Fruit fly (Drosophila melanogaster) whole organism, embryonic: Measurements from ENCODE around the gene ImpE3.

ENCODE experiments used
- Bgb ChIP-seq: fragments of 200-800 bp; sonication (Bioruptor generic); IDR thresholded peaks from 2 replicates; pipeline ENCODE4 v1.3.6; 2022; ENCODE audit warnings: missing biosample characterization, missing genetic modification characterization; ENCODE audit not compliant: partially characterized antibody
- CG11093 ChIP-seq: fragments of 200-800 bp; sonication (Bioruptor generic); IDR thresholded peaks from 3 replicates; pipeline ENCODE4 v1.3.6; 2022; ENCODE audit warnings: missing biosample characterization, missing genetic modification characterization
- CG12236 ChIP-seq: fragments of 200-800 bp; sonication (Bioruptor generic); optimal IDR thresholded peaks from 2 replicates; lab custom pipeline; 2016; ENCODE audit warnings: missing biosample characterization, missing genetic modification characterization
- CG13287 ChIP-seq: fragments of 200-800 bp; sonication (Bioruptor generic); IDR thresholded peaks from 2 replicates; pipeline ENCODE4 v1.3.6; 2022; ENCODE audit warnings: missing biosample characterization, missing genetic modification characterization; ENCODE audit not compliant: partially characterized antibody
- CG15514 ChIP-seq: fragments of 200-800 bp; sonication (Bioruptor generic); optimal IDR thresholded peaks from 3 replicates; lab custom pipeline; 2017; ENCODE audit warnings: missing biosample characterization, missing genetic modification characterization, mild to moderate bottlenecking, moderate library complexity, missing genetic modification reagents
- CG2875 ChIP-seq: fragments of 200-800 bp; sonication (Bioruptor generic); optimal IDR thresholded peaks from 2 replicates; lab custom pipeline; 2017; ENCODE audit warnings: missing biosample characterization, mild to moderate bottlenecking, missing genetic modification characterization, missing genetic modification reagents
- CG32532 ChIP-seq: fragments of 200-800 bp; sonication (Bioruptor generic); IDR thresholded peaks from 2 replicates; pipeline ENCODE4 v1.3.6; 2022; ENCODE audit warnings: missing biosample characterization, missing genetic modification characterization
- CG34422 ChIP-seq: fragments of 200-800 bp; sonication (Bioruptor generic); IDR thresholded peaks from 3 replicates; pipeline ENCODE4 v1.3.6; 2022; ENCODE audit warnings: missing biosample characterization, missing genetic modification characterization
- CG4282 ChIP-seq: fragments of 200-800 bp; sonication (Bioruptor generic); optimal IDR thresholded peaks from 2 replicates; lab custom pipeline; 2016; ENCODE audit warnings: missing biosample characterization, missing genetic modification characterization
- CG6254 ChIP-seq: fragments of 200-800 bp; sonication (Bioruptor generic); optimal IDR thresholded peaks from 3 replicates; lab custom pipeline; 2017; ENCODE audit warnings: mild to moderate bottlenecking, missing biosample characterization, missing genetic modification reagents, missing genetic modification characterization
- CG7372 ChIP-seq: fragments of 200-800 bp; sonication (Bioruptor generic); IDR thresholded peaks from 2 replicates; pipeline ENCODE4 v1.3.6; 2022; ENCODE audit warnings: missing biosample characterization, missing genetic modification characterization
- Deaf1 ChIP-seq: fragments of 200-800 bp; optimal IDR thresholded peaks from 3 replicates; lab custom pipeline; 2019; ENCODE audit warnings: missing biosample characterization, mild to moderate bottlenecking, missing genetic modification characterization, moderate library complexity
- Dip3 ChIP-seq: fragments of 200-800 bp; sonication (Bioruptor generic); optimal IDR thresholded peaks from 3 replicates; lab custom pipeline; 2016; ENCODE audit warnings: missing biosample characterization, missing genetic modification characterization
- Drgx ChIP-seq: fragments of 200-800 bp; sonication (Bioruptor generic); IDR thresholded peaks from 2 replicates; pipeline ENCODE4 v1.3.6; 2022; ENCODE audit warnings: missing biosample characterization, missing genetic modification characterization
- Gsc ChIP-seq: fragments of 200-800 bp; sonication (Bioruptor generic); IDR thresholded peaks from 2 replicates; pipeline ENCODE4 v1.3.6; 2022; ENCODE audit warnings: missing biosample characterization, missing genetic modification characterization
- Hsf ChIP-seq: fragments of 200-800 bp; sonication (Bioruptor generic); optimal IDR thresholded peaks from 3 replicates; lab custom pipeline; 2016; ENCODE audit warnings: missing biosample characterization, missing genetic modification characterization
- Med ChIP-seq: fragments of 200-800 bp; sonication (Bioruptor generic); peaks from one replicate; lab custom pipeline; 2016; ENCODE audit warnings: missing biosample characterization, missing genetic modification characterization, mild to moderate bottlenecking, inconsistent platforms, moderate library complexity
- NC2α ChIP-seq: fragments of 200-800 bp; sonication (Bioruptor generic); optimal IDR thresholded peaks from 2 replicates; lab custom pipeline; 2016; ENCODE audit warnings: missing biosample characterization, missing genetic modification characterization
- NFAT ChIP-seq: fragments of 200-800 bp; sonication (Bioruptor generic); IDR thresholded peaks from 2 replicates; pipeline ENCODE4 v1.3.6; 2022; ENCODE audit warnings: missing biosample characterization, missing genetic modification characterization
- Ptx1 ChIP-seq: fragments of 200-800 bp; sonication (Bioruptor generic); IDR thresholded peaks from 2 replicates; pipeline ENCODE4 v1.3.6; 2022; ENCODE audit warnings: missing biosample characterization, missing genetic modification characterization
- Scr ChIP-seq: fragments of 200-800 bp; sonication (Bioruptor generic); IDR thresholded peaks from 2 replicates; pipeline ENCODE4 v1.3.6; 2022; ENCODE audit warnings: missing biosample characterization, missing genetic modification characterization; ENCODE audit not compliant: partially characterized antibody
- Trl ChIP-seq, 3 experiments: fragments of >200 bp in 2 of 3; fragments of 200-800 bp in 1 of 3; sonication (Bioruptor generic) in 1 of 3; optimal IDR thresholded peaks; 2 replicates in 1 of 3; 3 replicates in 2 of 3; lab custom pipeline; 2016 to 2017; ENCODE audit warnings: missing biosample characterization in 1 of 3, missing genetic modification characterization in 1 of 3
- cato ChIP-seq: fragments of 200-800 bp; sonication (Bioruptor generic); optimal IDR thresholded peaks from 2 replicates; lab custom pipeline; 2016; ENCODE audit warnings: missing biosample characterization, missing genetic modification characterization, borderline replicate concordance
- caup ChIP-seq: fragments of 200-800 bp; sonication (Bioruptor generic); optimal IDR thresholded peaks from 3 replicates; lab custom pipeline; 2017; ENCODE audit warnings: missing biosample characterization, mild to moderate bottlenecking, missing genetic modification characterization, moderate library complexity; ENCODE audit not compliant: severe bottlenecking
- chn ChIP-seq: fragments of 200-800 bp; sonication (Bioruptor generic); optimal IDR thresholded peaks from 2 replicates; lab custom pipeline; 2016; ENCODE audit warnings: missing biosample characterization, missing genetic modification characterization
- ci ChIP-seq: fragments of 200-800 bp; sonication (Bioruptor generic); IDR thresholded peaks from 3 replicates; pipeline ENCODE4 v1.3.6; 2022; ENCODE audit warnings: missing biosample characterization, missing genetic modification characterization
- crp ChIP-seq, 2 experiments: fragments of 200-800 bp; sonication (Bioruptor generic); optimal IDR thresholded peaks; 2 replicates in 1 of 2; 3 replicates in 1 of 2; lab custom pipeline; 2017; ENCODE audit warnings: missing biosample characterization in 2 of 2, missing genetic modification characterization in 2 of 2, mild to moderate bottlenecking in 1 of 2, moderate library complexity in 1 of 2
- cwo ChIP-seq: fragments of 200-800 bp; sonication (Bioruptor generic); optimal IDR thresholded peaks from 3 replicates; lab custom pipeline; 2017; ENCODE audit warnings: missing biosample characterization, missing genetic modification characterization, mild to moderate bottlenecking, moderate library complexity, missing genetic modification reagents
- disco-r ChIP-seq: fragments of 200-800 bp; sonication (Bioruptor generic); optimal IDR thresholded peaks from 2 replicates; lab custom pipeline; 2016; ENCODE audit warnings: missing biosample characterization, missing genetic modification characterization
- emc ChIP-seq: fragments of 200-800 bp; sonication (Bioruptor generic); optimal IDR thresholded peaks from 2 replicates; lab custom pipeline; 2016; ENCODE audit warnings: missing biosample characterization, missing genetic modification characterization
- eve ChIP-seq, 2 experiments: fragments of >200 bp; optimal IDR thresholded peaks; 2 replicates each; lab custom pipeline; 2017; ENCODE audit warnings: missing biosample characterization in 2 of 2, missing genetic modification characterization in 2 of 2
- exex ChIP-seq: fragments of 200-800 bp; sonication (Bioruptor generic); optimal IDR thresholded peaks from 4 replicates; lab custom pipeline; 2018; ENCODE audit warnings: missing biosample characterization, mild to moderate bottlenecking, missing genetic modification characterization, moderate library complexity
- ftz-f1 ChIP-seq: fragments of 200-800 bp; sonication (Bioruptor generic); optimal IDR thresholded peaks from 2 replicates; lab custom pipeline; 2016; ENCODE audit warnings: missing biosample characterization, missing genetic modification characterization
- h ChIP-seq: fragments of >200 bp; optimal IDR thresholded peaks from 2 replicates; lab custom pipeline; 2017
- jigr1 ChIP-seq: fragments of 200-800 bp; sonication (Bioruptor generic); IDR thresholded peaks from 3 replicates; pipeline ENCODE4 v1.3.6; 2022; ENCODE audit warnings: missing biosample characterization, missing genetic modification characterization
- klu ChIP-seq: fragments of 200-800 bp; sonication (Bioruptor generic); IDR thresholded peaks from 2 replicates; pipeline ENCODE4 v1.3.6; 2022; ENCODE audit warnings: missing biosample characterization, missing genetic modification characterization
- oc ChIP-seq: fragments of 200-800 bp; sonication (Bioruptor generic); optimal IDR thresholded peaks from 2 replicates; lab custom pipeline; 2018; ENCODE audit warnings: missing biosample characterization, mild to moderate bottlenecking, missing genetic modification characterization, moderate library complexity
- pzg ChIP-seq: fragments of 200-800 bp; sonication (Bioruptor generic); optimal IDR thresholded peaks from 3 replicates; lab custom pipeline; 2018; ENCODE audit warnings: missing biosample characterization, mild to moderate bottlenecking, missing genetic modification characterization, moderate library complexity
- ranshi ChIP-seq: fragments of 200-800 bp; sonication (Bioruptor generic); IDR thresholded peaks from 2 replicates; pipeline ENCODE4 v1.3.6; 2022; ENCODE audit warnings: missing biosample characterization, missing genetic modification characterization
- scrt ChIP-seq: fragments of 200-800 bp; sonication (Bioruptor generic); optimal IDR thresholded peaks from 2 replicates; lab custom pipeline; 2018; ENCODE audit warnings: missing biosample characterization, mild to moderate bottlenecking, missing genetic modification characterization, moderate library complexity
- sd ChIP-seq: fragments of 200-800 bp; sonication (Bioruptor generic); optimal IDR thresholded peaks from 3 replicates; lab custom pipeline; 2018; ENCODE audit warnings: missing biosample characterization, mild to moderate bottlenecking, missing genetic modification characterization, moderate library complexity
- sens ChIP-seq: fragments of 200-800 bp; sonication (Bioruptor generic); peaks from one replicate; lab custom pipeline; 2016; ENCODE audit warnings: missing biosample characterization, missing genetic modification characterization
- stc ChIP-seq: fragments of 200-800 bp; sonication (Bioruptor generic); IDR thresholded peaks from 2 replicates; pipeline ENCODE4 v1.3.6; 2022; ENCODE audit warnings: missing biosample characterization, missing genetic modification characterization
- sug ChIP-seq: fragments of 200-800 bp; optimal IDR thresholded peaks from 2 replicates; lab custom pipeline; 2019; ENCODE audit warnings: missing biosample characterization, mild to moderate bottlenecking, missing genetic modification characterization, moderate library complexity
- tna ChIP-seq: fragments of 200-800 bp; sonication (Bioruptor generic); IDR thresholded peaks from 2 replicates; pipeline ENCODE4 v1.3.6; 2022; ENCODE audit warnings: missing biosample characterization, missing genetic modification characterization; ENCODE audit not compliant: partially characterized antibody
- vnd ChIP-seq: fragments of 200-800 bp; sonication (Bioruptor generic); IDR thresholded peaks from 3 replicates; pipeline ENCODE4 v1.3.6; 2022; ENCODE audit warnings: missing biosample characterization, missing genetic modification characterization; ENCODE audit not compliant: partially characterized antibody
- vvl ChIP-seq: fragments of 200-800 bp; sonication (Bioruptor generic); IDR thresholded peaks from 2 replicates; pipeline ENCODE4 v1.3.6; 2022; ENCODE audit warnings: missing biosample characterization, missing genetic modification characterization
- wek ChIP-seq: fragments of 200-800 bp; sonication (Bioruptor generic); optimal IDR thresholded peaks from 3 replicates; lab custom pipeline; 2018; ENCODE audit warnings: missing biosample characterization, mild to moderate bottlenecking, missing genetic modification characterization, moderate library complexity

The ImpE3 gene

dm6 chr3R:7995722-7996121, 33.6 kb downstream of the ImpE3 start, which contains the start of gene Elovl7 (continued):
- TF ChIP-seq NFAT (GFP tag; lab: Robert Waterston, UW): 0 out of 2 replicates have a peak, but pooled peaks have one; percentile 14
- no peak for TF ChIP-seq Dip3 (GFP tag; lab: Kevin White, UChicago)
- TF ChIP-seq klu: no peak
- no peak for TF ChIP-seq eve (GFP tag; optimal IDR thresholded peaks at IDR 0.05; lab: Kevin White, UChicago)
- TF ChIP-seq CG13287 (GFP tag; lab: Robert Waterston, UW): peak; percentile 37; the same call in 1 of the 2 replicates
- 0 out of 3 replicates have a peak, but pooled peaks have one; percentile 47 for TF ChIP-seq ci
- no peak for TF ChIP-seq ranshi (GFP tag; lab: Robert Waterston, UW)
- no peak for TF ChIP-seq Gsc (GFP tag; lab: Robert Waterston, UW)
- no peak for TF ChIP-seq emc (GFP tag; lab: Kevin White, UChicago)
- TF ChIP-seq CG15514: no peak
- no peak for TF ChIP-seq cato (GFP tag; lab: Kevin White, UChicago)
- no peak for TF ChIP-seq disco-r (GFP tag; lab: Kevin White, UChicago)
- no peak for TF ChIP-seq CG34422 (GFP tag; lab: Robert Waterston, UW)
- no peak for TF ChIP-seq CG12236
- TF ChIP-seq Scr (GFP tag; lab: Robert Waterston, UW): no peak
- TF ChIP-seq chn (GFP tag; lab: Kevin White, UChicago): no peak
- TF ChIP-seq h (lab: Kevin White, UChicago): no peak
- TF ChIP-seq stc (GFP tag; lab: Robert Waterston, UW): peak; percentile 41; the same call in 1 of the 2 replicates
- peak; percentile 83 for TF ChIP-seq Med (GFP tag; lab: Kevin White, UChicago)
- TF ChIP-seq NC2α (GFP tag; lab: Kevin White, UChicago): no peak
- TF ChIP-seq CG2875 (GFP tag; lab: Kevin White, UChicago): no peak
- no peak for TF ChIP-seq wek (GFP tag; lab: Kevin White, UChicago)
- TF ChIP-seq Bgb: no peak; the same call in 1 of the 2 replicates
- no peak for TF ChIP-seq oc (tag; lab: Kevin White, UChicago)
- TF ChIP-seq caup: no peak
- TF ChIP-seq Trl (optimal IDR thresholded peaks at IDR 0.05; lab: Kevin White, UChicago): peak in 1 of 2 experiments; percentile 24
- no peak for TF ChIP-seq Trl (GFP tag; optimal IDR thresholded peaks at IDR 0.05; lab: Kevin White, UChicago)
- 0 out of 2 replicates have a peak, but pooled peaks have one; percentile 12 for TF ChIP-seq CG32532 (GFP tag; lab: Robert Waterston, UW)
- no peak for TF ChIP-seq tna (GFP tag; lab: Robert Waterston, UW)
- no peak for TF ChIP-seq scrt (GFP tag; lab: Kevin White, UChicago)
- no peak for TF ChIP-seq jigr1 (GFP tag; lab: Robert Waterston, UW)
- TF ChIP-seq CG6254 (GFP tag; lab: Kevin White, UChicago): no peak
- no peak for TF ChIP-seq CG11093 (GFP tag; lab: Robert Waterston, UW)
- no peak for TF ChIP-seq Hsf (GFP tag; lab: Kevin White, UChicago)
- no peak for TF ChIP-seq sd
- TF ChIP-seq Deaf1 (tag; lab: Kevin White, UChicago): peak; percentile 95
- TF ChIP-seq, all 482 proteins: peak for 27

- TF ChIP-seq CG4282 (GFP tag; lab: Kevin White, UChicago) (no peak), pzg (GFP tag; lab: Kevin White, UChicago) (no peak), Ptx1 (GFP tag; lab: Robert Waterston, UW) (0 out of 2 replicates have a peak, but pooled peaks have one; percentile 6)
These were observed 34.7 kb downstream of the ImpE3 start for dm6 chr3R:7994629-7995028.

dm6 chr3R:7993506-7993905, 35.8 kb downstream of the ImpE3 start:
- no peak for TF ChIP-seq vnd
- peak; percentile 15 to 70 for TF ChIP-seq Trl (optimal IDR thresholded peaks at IDR 0.05; lab: Kevin White, UChicago)
- no peak for TF ChIP-seq Trl (GFP tag; optimal IDR thresholded peaks at IDR 0.05; lab: Kevin White, UChicago)
- TF ChIP-seq crp (GFP tag; optimal IDR thresholded peaks at IDR 0.05; lab: Kevin White, UChicago): peak in 1 of 2 experiments; percentile 39
- TF ChIP-seq exex (tag; lab: Kevin White, UChicago): peak; percentile 25
- TF ChIP-seq cwo (GFP tag; lab: Kevin White, UChicago): peak; percentile 46
- TF ChIP-seq sens (GFP tag; lab: Kevin White, UChicago): peak; percentile 68
- 0 out of 2 replicates have a peak, but pooled peaks have one; percentile 37 for TF ChIP-seq CG7372 (GFP tag; lab: Robert Waterston, UW)
- no peak for TF ChIP-seq vvl (GFP tag; lab: Robert Waterston, UW)
- TF ChIP-seq Drgx (GFP tag; lab: Robert Waterston, UW): 0 out of 2 replicates have a peak, but pooled peaks have one; percentile 9
- no peak for TF ChIP-seq ftz-f1
- peak; percentile 27 for TF ChIP-seq sug
